Fruit fly (Drosophila melanogaster): Measurements from ENCODE around the gene CG5199.
"Not testable (repeated sequence)": the region's sequence is repeated elsewhere in the genome, so short reads cannot be mapped to it uniquely, and the experiment has no call there.

DNA sequence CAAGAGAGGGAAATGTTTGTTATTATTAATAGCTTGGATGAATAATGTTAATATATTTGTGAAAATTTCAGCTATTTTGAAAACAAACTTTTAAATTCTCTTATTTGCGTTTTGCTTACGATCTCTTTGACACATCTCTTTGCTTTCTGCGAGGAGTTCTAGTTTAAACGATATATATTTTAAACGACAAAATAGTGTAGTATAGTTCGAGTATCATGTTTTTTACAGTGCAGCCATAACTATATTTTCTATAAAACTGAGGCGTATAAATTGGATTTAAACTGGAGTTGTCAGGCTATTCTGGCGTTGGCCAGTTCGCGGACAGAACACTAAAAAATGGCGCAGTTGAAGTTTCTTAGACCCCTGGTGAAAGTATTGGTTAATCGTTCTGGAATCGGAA, 46.9 kb upstream of the CG5199 start, which contains the start of gene CG18281:
- TF ChIP-seq EcR (GFP tag; optimal IDR thresholded peaks at IDR 0.05); CG8301 (tag; optimal IDR thresholded peaks at IDR 0.05); Pif1A (GFP tag; optimal IDR thresholded peaks at IDR 0.05); CG9948 (tag; optimal IDR thresholded peaks at IDR 0.05); CG8159 (tag; optimal IDR thresholded peaks at IDR 0.05); gl (tag; optimal IDR thresholded peaks at IDR 0.05); Snoo (tag; optimal IDR thresholded peaks at IDR 0.05); fd96Ca (GFP tag; IDR thresholded peaks at IDR 0.05); CG12605 (GFP tag; IDR thresholded peaks at IDR 0.05); CG32121 (GFP tag; IDR thresholded peaks at IDR 0.05); rn (GFP tag; IDR thresholded peaks at IDR 0.05); Ets98B (GFP tag; IDR thresholded peaks at IDR 0.05); CG4496 (GFP tag; IDR thresholded peaks at IDR 0.05): not testable (repeated sequence)

All from whole organism, pupa.